Worm (Caenorhabditis elegans) whole organism, late embryonic: Measurements from ENCODE around the gene C04G6.13.

Experiments used
- C38D4.7 ChIP-seq: fragments of 200-800 bp; sonication (Bioruptor generic); optimal IDR thresholded peaks from 2 replicates; lab custom pipeline; 2018; ENCODE audit warnings: mild to moderate bottlenecking, missing genetic modification characterization, moderate library complexity, missing compliant biosample characterization
- K02D7.2 ChIP-seq: sonication (generic microtip); optimal IDR thresholded peaks from 2 replicates; lab custom pipeline; 2017; ENCODE audit warnings: mild to moderate bottlenecking, missing genetic modification characterization, missing compliant biosample characterization
- T23F11.4 ChIP-seq: fragments of 200-800 bp; sonication (Bioruptor generic); optimal IDR thresholded peaks from 2 replicates; lab custom pipeline; 2018; ENCODE audit warnings: mild to moderate bottlenecking, missing genetic modification characterization, missing compliant biosample characterization
- Y22D7AL.16 ChIP-seq: sonication (generic microtip); optimal IDR thresholded peaks from 2 replicates; lab custom pipeline; 2016; ENCODE audit warnings: missing genetic modification characterization, missing compliant biosample characterization
- ahr-1 ChIP-seq: sonication (generic microtip); optimal IDR thresholded peaks from 2 replicates; lab custom pipeline; 2016; ENCODE audit warnings: missing genetic modification characterization, missing compliant biosample characterization
- ama-1 ChIP-seq: fragments of 150-350 bp; optimal IDR thresholded peaks from 2 replicates; lab custom pipeline; 2014
- ceh-14 ChIP-seq: sonication (generic microtip); optimal IDR thresholded peaks from 2 replicates; lab custom pipeline; 2016; ENCODE audit warnings: missing genotype, missing genetic modification characterization, missing compliant biosample characterization
- ceh-18 ChIP-seq: sonication (generic microtip); optimal IDR thresholded peaks from 2 replicates; lab custom pipeline; 2016; ENCODE audit warnings: missing genetic modification characterization, missing compliant biosample characterization
- ceh-19 ChIP-seq: fragments of 200-800 bp; sonication (Bioruptor generic); optimal IDR thresholded peaks from 2 replicates; lab custom pipeline; 2018; ENCODE audit warnings: mild to moderate bottlenecking, missing genetic modification characterization, missing compliant biosample characterization
- ceh-22 ChIP-seq: sonication (generic microtip); optimal IDR thresholded peaks from 2 replicates; lab custom pipeline; 2017; ENCODE audit warnings: missing biosample characterization, missing genetic modification characterization
- ceh-30 ChIP-seq: fragments of 150-350 bp; optimal IDR thresholded peaks from 2 replicates; lab custom pipeline; 2014; ENCODE audit warnings: missing biosample characterization, missing genetic modification characterization
- ceh-31 ChIP-seq: sonication (generic microtip); optimal IDR thresholded peaks from 2 replicates; lab custom pipeline; 2016; ENCODE audit warnings: missing genetic modification characterization, missing compliant biosample characterization
- ceh-34 ChIP-seq: sonication (generic microtip); optimal IDR thresholded peaks from 2 replicates; lab custom pipeline; 2016; ENCODE audit warnings: mild to moderate bottlenecking, missing genetic modification characterization, missing compliant biosample characterization
- ceh-48 ChIP-seq: sonication (generic microtip); optimal IDR thresholded peaks from 2 replicates; lab custom pipeline; 2016; ENCODE audit warnings: missing genetic modification characterization, inconsistent platforms, missing compliant biosample characterization
- elt-2 ChIP-seq: sonication (generic microtip); optimal IDR thresholded peaks from 2 replicates; lab custom pipeline; 2016; ENCODE audit warnings: missing genetic modification reagents, missing genetic modification characterization, missing compliant biosample characterization
- elt-4 ChIP-seq: sonication (generic microtip); optimal IDR thresholded peaks from 2 replicates; lab custom pipeline; 2016; ENCODE audit warnings: missing genetic modification characterization, missing compliant biosample characterization
- eyg-1 ChIP-seq: sonication (generic microtip); optimal IDR thresholded peaks from 2 replicates; lab custom pipeline; 2016; ENCODE audit warnings: missing genotype, missing genetic modification characterization, missing compliant biosample characterization
- fkh-6 ChIP-seq: sonication (generic microtip); optimal IDR thresholded peaks from 2 replicates; lab custom pipeline; 2016; ENCODE audit warnings: missing genetic modification characterization, missing compliant biosample characterization
- gmeb-2 ChIP-seq: sonication (generic microtip); optimal IDR thresholded peaks from 2 replicates; lab custom pipeline; 2016; ENCODE audit warnings: missing genetic modification characterization, inconsistent platforms, missing compliant biosample characterization
- hlh-15 ChIP-seq: sonication (generic microtip); optimal IDR thresholded peaks from 2 replicates; lab custom pipeline; 2016; ENCODE audit warnings: missing genetic modification characterization, missing compliant biosample characterization
- hlh-6 ChIP-seq: sonication (generic microtip); optimal IDR thresholded peaks from 2 replicates; lab custom pipeline; 2016; ENCODE audit warnings: missing genotype, missing genetic modification characterization, missing compliant biosample characterization
- madf-2 ChIP-seq: sonication (generic microtip); optimal IDR thresholded peaks from 2 replicates; lab custom pipeline; 2017; ENCODE audit warnings: missing genetic modification characterization, missing compliant biosample characterization
- mec-3 ChIP-seq: sonication (generic microtip); optimal IDR thresholded peaks from 2 replicates; lab custom pipeline; 2016; ENCODE audit warnings: borderline replicate concordance, missing genetic modification characterization, missing compliant biosample characterization
- nfya-1 ChIP-seq: sonication (generic microtip); optimal IDR thresholded peaks from 2 replicates; lab custom pipeline; 2017; ENCODE audit warnings: missing genetic modification characterization, mild to moderate bottlenecking, missing compliant biosample characterization, antibody characterized with exemption, moderate library complexity
- nhr-232 ChIP-seq: sonication (generic microtip); optimal IDR thresholded peaks from 2 replicates; lab custom pipeline; 2016; ENCODE audit warnings: missing genetic modification characterization, missing compliant biosample characterization
- odd-2 ChIP-seq: sonication (generic microtip); optimal IDR thresholded peaks from 2 replicates; lab custom pipeline; 2017; ENCODE audit warnings: antibody characterized with exemption, mild to moderate bottlenecking, missing genetic modification characterization, missing compliant biosample characterization
- pag-3 ChIP-seq: sonication (generic microtip); optimal IDR thresholded peaks from 2 replicates; lab custom pipeline; 2016; ENCODE audit warnings: missing compliant biosample characterization, missing genetic modification characterization, borderline replicate concordance
- pat-9 ChIP-seq: fragments of 200-800 bp; sonication (Bioruptor generic); optimal IDR thresholded peaks from 2 replicates; lab custom pipeline; 2018; ENCODE audit warnings: mild to moderate bottlenecking, missing genetic modification characterization, moderate library complexity, missing compliant biosample characterization
- pha-2 ChIP-seq: sonication (generic microtip); optimal IDR thresholded peaks from 2 replicates; lab custom pipeline; 2017; ENCODE audit warnings: mild to moderate bottlenecking, missing genetic modification characterization, missing compliant biosample characterization
- pha-4 ChIP-seq: fragments of 150-350 bp; optimal IDR thresholded peaks from 2 replicates; lab custom pipeline; 2018; ENCODE audit warnings: missing biosample characterization, missing genetic modification reagents, missing genetic modification characterization
- pqm-1 ChIP-seq: sonication (generic microtip); optimal IDR thresholded peaks from 2 replicates; lab custom pipeline; 2016; ENCODE audit warnings: missing genetic modification characterization, missing compliant biosample characterization
- pros-1 ChIP-seq: fragments of 150-350 bp; optimal IDR thresholded peaks from 2 replicates; lab custom pipeline; 2014; ENCODE audit warnings: missing biosample characterization, missing genetic modification reagents, missing genetic modification characterization
- sox-4 ChIP-seq: sonication (generic microtip); optimal IDR thresholded peaks from 2 replicates; lab custom pipeline; 2017; ENCODE audit warnings: mild to moderate bottlenecking, missing genetic modification characterization, inconsistent platforms, missing compliant biosample characterization
- unc-3 ChIP-seq, 2 experiments: fragments of 200-800 bp in 1 of 2; sonication (Bioruptor generic) in 1 of 2; sonication (generic microtip) in 1 of 2; conservative IDR thresholded peaks in 1 of 2; optimal IDR thresholded peaks in 1 of 2; 2 replicates each; pipeline versions ENCODE4 v1.3.6 to Lab custom; 2016 to 2022; ENCODE audit warnings: missing compliant biosample characterization in 2 of 2, missing genetic modification characterization in 2 of 2, missing genetic modification reagents in 1 of 2
- unc-42 ChIP-seq: sonication (generic microtip); optimal IDR thresholded peaks from 2 replicates; lab custom pipeline; 2016; ENCODE audit warnings: missing genotype, missing genetic modification characterization, missing compliant biosample characterization
- unc-55 ChIP-seq: sonication (generic microtip); optimal IDR thresholded peaks from 2 replicates; lab custom pipeline; 2017; ENCODE audit warnings: missing biosample characterization, missing genetic modification reagents, missing genetic modification characterization
- unc-86 ChIP-seq: sonication (generic microtip); optimal IDR thresholded peaks from 2 replicates; lab custom pipeline; 2016; ENCODE audit warnings: missing genetic modification characterization, missing compliant biosample characterization
- zip-5 ChIP-seq: sonication (generic microtip); optimal IDR thresholded peaks from 2 replicates; lab custom pipeline; 2016; ENCODE audit warnings: missing genetic modification characterization, missing compliant biosample characterization
- ztf-16 ChIP-seq: sonication (generic microtip); optimal IDR thresholded peaks from 2 replicates; lab custom pipeline; 2017; ENCODE audit warnings: missing genetic modification characterization, missing compliant biosample characterization

Gene C04G6.13

DNA sequence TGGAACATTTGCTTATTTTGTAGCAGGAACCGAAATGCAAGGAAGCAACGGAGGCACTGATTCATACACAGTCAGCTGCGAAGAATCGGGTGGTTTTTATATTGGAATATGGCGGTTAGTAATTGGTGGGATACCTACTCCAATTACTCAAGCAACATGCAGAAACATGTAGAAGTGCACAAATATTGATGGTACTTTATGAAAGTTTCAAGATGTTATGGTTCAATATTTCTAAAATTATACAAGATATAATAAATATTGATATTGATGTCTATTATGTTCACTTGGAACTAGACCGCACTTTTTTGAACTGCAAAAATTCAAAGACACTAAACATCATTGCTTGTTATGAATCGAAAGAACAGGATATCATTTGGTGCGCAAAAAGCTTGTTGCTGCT lies at the start of gene C04G6.13:
TSS of gene C04G6.13 (plus strand) at position 301 of the 400 bp plus-strand sequence.
- TF ChIP-seq pros-1, result no peak
- no peak for TF ChIP-seq K02D7.2 (tag; lab: Kevin White, UChicago)
- no peak for TF ChIP-seq unc-86 (tag; lab: Kevin White, UChicago)
- TF ChIP-seq ceh-18 (tag; lab: Kevin White, UChicago), result no peak
- no peak for TF ChIP-seq pha-2 (tag; lab: Kevin White, UChicago)
- no peak for TF ChIP-seq ahr-1
- TF ChIP-seq ceh-30 (tag; lab: Kevin White, UChicago), result no peak
- no peak for TF ChIP-seq pqm-1 (tag; lab: Kevin White, UChicago)
- TF ChIP-seq eyg-1, result no peak
- TF ChIP-seq ceh-14 (tag; lab: Kevin White, UChicago), result no peak
- no peak for TF ChIP-seq Y22D7AL.16 (tag; lab: Kevin White, UChicago)
- TF ChIP-seq odd-2, result no peak
- no peak for TF ChIP-seq pag-3 (tag; lab: Kevin White, UChicago)
- no peak for TF ChIP-seq ceh-19 (GFP tag; lab: Kevin White, UChicago)
- TF ChIP-seq ama-1 (lab: Kevin White, UChicago), result no peak
- TF ChIP-seq ceh-48 (tag; lab: Kevin White, UChicago), result no peak

DNA sequence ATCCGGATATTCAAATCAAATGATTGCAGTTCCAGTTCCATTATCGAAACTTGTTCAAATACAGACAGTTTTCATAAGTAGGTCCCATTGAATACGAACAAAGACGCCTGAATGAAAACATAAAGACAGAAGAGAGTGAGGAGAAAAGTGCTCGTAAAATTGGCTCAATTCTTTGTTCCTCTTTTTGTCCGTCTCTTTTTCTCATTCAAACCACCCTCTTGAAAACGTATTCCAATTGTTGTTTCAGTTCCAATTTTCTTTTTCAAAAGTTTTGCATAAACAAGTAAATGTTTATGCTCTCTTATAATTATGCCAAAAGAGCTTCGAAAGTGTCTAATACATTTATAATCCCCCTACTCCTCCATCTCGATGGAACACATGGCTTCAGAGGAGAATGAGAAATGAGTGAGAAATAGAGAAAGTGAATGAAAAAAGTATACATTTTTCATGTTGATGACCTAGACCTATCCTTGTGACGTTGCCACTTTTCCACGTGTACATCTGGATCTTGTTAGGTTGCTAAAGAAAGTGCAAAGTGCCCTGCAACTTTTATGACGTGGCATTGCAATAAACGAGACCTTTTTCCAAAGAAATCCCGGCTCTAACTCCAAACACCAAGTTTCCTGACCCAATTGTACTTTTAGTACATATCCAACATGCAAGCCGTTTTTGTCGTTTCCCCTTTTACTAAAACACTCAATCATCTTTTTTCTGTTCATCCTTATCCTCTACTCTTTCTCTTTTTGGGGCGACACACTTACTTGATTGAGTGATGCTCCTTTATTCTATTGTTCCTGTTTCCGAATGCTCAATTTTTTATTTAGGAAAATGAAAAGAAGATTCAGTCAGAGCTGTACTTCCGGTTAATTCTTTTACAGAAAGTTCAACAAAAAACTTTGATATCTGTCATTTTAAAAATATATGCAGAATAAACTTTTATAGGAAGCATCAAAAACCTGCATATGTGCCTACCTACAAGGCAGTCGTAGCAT lies 47.5 kb upstream of the C04G6.13 start:
- peak; percentile 22 for TF ChIP-seq unc-42
- no peak for TF ChIP-seq ceh-22 (tag; lab: Kevin White, UChicago)

DNA sequence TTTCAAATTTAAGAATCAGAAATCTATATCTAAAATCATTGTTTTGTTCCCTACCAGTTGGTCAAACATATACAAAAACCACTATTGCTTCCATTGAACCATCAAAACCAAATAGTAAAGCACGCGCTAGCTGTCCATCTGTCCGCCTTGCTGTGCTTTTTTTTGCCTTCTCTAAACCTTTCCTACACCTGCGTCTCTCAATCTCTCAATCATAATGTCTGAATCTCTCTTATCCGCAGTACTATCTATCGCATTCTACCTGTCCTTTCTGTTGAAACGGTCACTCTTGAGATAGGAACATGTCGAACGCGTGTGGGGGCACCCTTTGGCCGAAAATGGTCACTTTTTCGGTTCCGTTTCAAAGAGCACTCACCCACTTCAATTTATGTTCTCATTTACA lies 46.8 kb upstream of the C04G6.13 start:
- TF ChIP-seq elt-4 (tag; lab: Kevin White, UChicago) (no peak), elt-2 (tag; lab: Kevin White, UChicago) (peak; percentile 74), nfya-1 (peak; percentile 24)

DNA sequence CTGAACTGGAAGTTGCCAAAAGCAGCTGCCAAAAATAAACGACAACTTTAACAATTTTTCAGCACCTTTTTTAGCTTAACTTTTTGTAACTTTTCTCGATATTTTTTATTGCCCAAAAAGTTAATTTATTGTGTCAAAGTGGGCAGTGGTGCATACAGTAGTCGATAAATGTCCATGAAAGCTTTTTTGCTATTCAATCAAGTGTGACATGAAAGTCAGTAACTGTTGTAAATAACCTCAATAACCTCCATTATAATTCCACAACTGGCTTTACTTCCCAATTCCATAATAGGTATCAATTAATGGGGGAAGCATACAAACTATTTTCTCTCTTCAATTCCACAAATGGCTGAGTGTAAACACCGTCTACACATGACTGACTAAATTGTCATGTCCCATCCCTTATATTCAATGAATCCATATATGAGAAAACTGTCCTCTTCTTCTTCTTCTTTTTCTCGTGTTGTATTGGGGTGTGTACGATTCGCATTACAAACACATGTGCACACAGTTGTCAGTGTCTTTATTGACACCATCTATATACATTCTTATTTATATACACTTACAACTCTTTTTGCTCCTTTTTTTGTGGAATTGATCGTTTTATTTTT lies 45.8 kb upstream of the C04G6.13 start:
- TF ChIP-seq T23F11.4 (GFP tag; lab: Kevin White, UChicago) (no peak), ceh-31 (tag; lab: Kevin White, UChicago) (peak; percentile 18)

DNA sequence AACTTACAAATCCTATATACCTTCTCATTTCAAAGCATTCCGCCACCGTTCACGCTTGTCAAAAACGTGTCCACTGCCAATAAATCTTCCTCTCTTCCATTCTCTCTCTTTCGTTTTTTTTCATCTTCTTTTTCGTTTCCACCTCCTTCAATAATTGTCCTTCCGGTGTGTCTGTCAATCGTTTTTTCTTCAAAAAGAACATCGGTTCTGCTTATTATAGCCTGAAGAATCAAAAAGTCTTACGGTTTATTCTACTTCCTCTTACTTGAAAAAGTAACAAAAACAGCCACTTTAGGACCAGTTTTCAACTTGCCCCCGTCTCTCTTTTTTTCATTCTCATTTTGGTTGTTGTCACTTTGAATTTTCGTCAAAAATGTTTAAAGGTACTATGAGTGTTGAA lies 44.8 kb upstream of the C04G6.13 start:
- no peak for TF ChIP-seq ztf-16 (tag; lab: Kevin White, UChicago)
- TF ChIP-seq mec-3 (tag; lab: Kevin White, UChicago), result no peak
- no peak for TF ChIP-seq ceh-14 (tag; lab: Kevin White, UChicago)
- TF ChIP-seq pag-3 (tag; lab: Kevin White, UChicago), result no peak
- TF ChIP-seq madf-2 (tag; lab: Kevin White, UChicago), result no peak
- no peak for TF ChIP-seq nfya-1
- TF ChIP-seq eyg-1, result no peak
- TF ChIP-seq ceh-18 (tag; lab: Kevin White, UChicago), result no peak
- TF ChIP-seq hlh-6 (tag; lab: Kevin White, UChicago), result no peak
- no peak for TF ChIP-seq pha-4 (tag; lab: Kevin White, UChicago)
- TF ChIP-seq ceh-48 (tag; lab: Kevin White, UChicago), result no peak
- TF ChIP-seq pros-1, result no peak

DNA sequence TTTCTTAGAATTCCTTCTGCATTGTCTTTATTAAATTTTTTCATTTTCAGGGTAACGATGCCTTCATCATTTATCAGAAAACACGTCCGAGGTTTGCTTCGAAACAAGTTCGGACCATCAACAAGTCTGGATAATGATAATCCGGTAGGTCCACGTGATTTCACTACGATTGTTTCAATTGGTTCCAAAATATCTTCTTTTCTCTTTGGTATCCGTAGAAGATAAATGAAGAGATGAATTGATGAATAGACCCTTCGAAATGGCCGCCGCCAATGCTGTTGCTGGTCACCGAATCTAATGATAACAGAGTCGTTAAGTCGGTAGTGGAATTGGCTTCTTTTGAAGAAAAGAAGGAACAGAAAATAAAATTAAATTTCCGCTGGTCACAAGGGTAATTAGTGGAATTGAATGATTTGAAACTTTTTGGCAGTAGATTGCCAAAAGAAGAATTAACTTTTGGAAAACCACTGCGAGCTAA lies 44.1 kb upstream of the C04G6.13 start, which contains the start of gene F33G12.6:
TSS of gene F33G12.6 (plus strand) at position 51 of the 478 bp plus-strand sequence.
- TF ChIP-seq unc-55 (GFP tag; lab: Kevin White, UChicago), result no peak
- no peak for TF ChIP-seq hlh-15
- TF ChIP-seq ceh-31 (tag; lab: Kevin White, UChicago), result no peak
- TF ChIP-seq ceh-34 (tag; lab: Kevin White, UChicago), result no peak
- no peak for TF ChIP-seq ahr-1
- no peak for TF ChIP-seq gmeb-2 (tag; lab: Kevin White, UChicago)
- no peak for TF ChIP-seq nhr-232 (tag; lab: Kevin White, UChicago)
- no peak for TF ChIP-seq unc-3 (GFP tag; conservative IDR thresholded peaks at IDR 0.05; lab: Robert Waterston, UW)
- no peak for TF ChIP-seq unc-3 (tag; optimal IDR thresholded peaks at IDR 0.05; lab: Kevin White, UChicago)
- TF ChIP-seq pat-9, result no peak
- TF ChIP-seq zip-5, result no peak
- no peak for TF ChIP-seq C38D4.7 (GFP tag; lab: Kevin White, UChicago)
- TF ChIP-seq unc-42, result no peak
- no peak for TF ChIP-seq madf-2 (tag; lab: Kevin White, UChicago)
- no peak for TF ChIP-seq sox-4
- no peak for TF ChIP-seq fkh-6 (tag; lab: Kevin White, UChicago)
